Worm (Caenorhabditis elegans): ENCODE measurements around the gene obr-2.

DNA sequence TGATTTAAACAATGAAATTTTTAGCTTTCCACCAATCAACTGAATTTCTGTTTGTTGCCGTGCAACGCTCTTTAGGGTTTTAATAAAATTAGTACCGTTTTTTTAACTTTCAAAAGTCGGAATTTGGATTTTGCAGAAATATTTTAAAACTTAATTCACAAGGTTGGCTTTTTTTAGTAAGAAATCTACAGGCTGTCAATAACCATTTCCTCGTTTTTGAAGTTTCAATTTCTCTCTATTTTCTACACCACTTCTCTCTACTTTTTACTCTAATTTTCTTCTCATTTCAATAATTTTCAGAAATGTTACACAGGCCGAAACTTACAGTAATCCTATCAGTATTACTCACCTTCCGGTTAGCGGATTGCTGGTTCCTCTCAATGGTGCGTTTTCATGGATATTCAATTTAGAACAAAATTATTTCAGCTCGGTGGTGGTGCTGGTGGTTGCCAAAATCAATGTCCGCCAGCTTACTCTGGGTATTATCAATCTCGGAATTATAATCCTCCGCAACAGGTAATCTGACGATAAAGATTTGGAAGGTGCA, 35.8 kb downstream of the obr-2 start, which contains the start of the genes grd-12 and F02D8.1:
- TF ChIP-seq nhr-237 (tag; optimal IDR thresholded peaks at IDR 0.05) (no peak), nhr-12 (tag; optimal IDR thresholded peaks at IDR 0.05) (no peak), snpc-4 (tag; optimal IDR thresholded peaks at IDR 0.05) (no peak), M03D4.4 (tag; optimal IDR thresholded peaks at IDR 0.05) (no peak)
